Worm (Caenorhabditis elegans) whole organism, midembryonic: ENCODE data around the gene myrf-1.
"Not testable (repeated sequence)": the region's sequence is repeated elsewhere in the genome, so short reads cannot be mapped to it uniquely, and the experiment has no call there.

ENCODE experiments used
- T22C8.4 ChIP-seq: fragments of 200-800 bp; sonication (Bioruptor generic); IDR thresholded peaks from 2 replicates; pipeline ENCODE4 v1.3.6; 2022; ENCODE audit warnings: missing genetic modification characterization, missing compliant biosample characterization
- cog-1 ChIP-seq: sonication (generic microtip); optimal IDR thresholded peaks from 2 replicates; lab custom pipeline; 2016; ENCODE audit warnings: missing genetic modification characterization, missing compliant biosample characterization
- flt-1 ChIP-seq: fragments of 200-800 bp; sonication (Bioruptor generic); IDR thresholded peaks from 2 replicates; pipeline ENCODE4 v1.3.6; 2022; ENCODE audit warnings: missing genetic modification characterization, missing compliant biosample characterization
- klf-2 ChIP-seq: fragments of 200-800 bp; sonication (Bioruptor generic); conservative IDR thresholded peaks from 2 replicates; pipeline ENCODE4 v1.3.6; 2022; ENCODE audit warnings: missing genetic modification reagents, missing genetic modification characterization, missing compliant biosample characterization
- med-1 ChIP-seq: sonication (generic microtip); optimal IDR thresholded peaks from 2 replicates; lab custom pipeline; 2017; ENCODE audit warnings: missing genetic modification characterization, mild to moderate bottlenecking, missing compliant biosample characterization, antibody characterized with exemption, missing genetic modification reagents; ENCODE audit not compliant: insufficient read depth
- ref-1 ChIP-seq: fragments of 200-800 bp; sonication (Bioruptor generic); conservative IDR thresholded peaks from 2 replicates; pipeline ENCODE4 v1.3.6; 2022; ENCODE audit warnings: missing genetic modification reagents, missing genetic modification characterization, missing compliant biosample characterization
- tab-1 ChIP-seq: fragments of 200-800 bp; sonication (Bioruptor generic); IDR thresholded peaks from 2 replicates; pipeline ENCODE4 v1.3.6; 2022; ENCODE audit warnings: missing genetic modification characterization, missing compliant biosample characterization
- ztf-23 ChIP-seq: fragments of 200-800 bp; sonication (Bioruptor generic); IDR thresholded peaks from 2 replicates; pipeline ENCODE4 v1.3.6; 2022; ENCODE audit warnings: missing genetic modification reagents, missing genetic modification characterization, missing compliant biosample characterization
- ztf-29 ChIP-seq: fragments of 200-800 bp; sonication (Bioruptor generic); IDR thresholded peaks from 2 replicates; pipeline ENCODE4 v1.3.6; 2022; ENCODE audit warnings: missing genetic modification reagents, missing genetic modification characterization, missing compliant biosample characterization

myrf-1 gene

ce11 chrII:10494467-10494866, 7.9 kb downstream of the myrf-1 start, which contains the start of gene ZK666.14:
Gene ZK666.14, plus strand, starts transcription at chrII:10494767.
- TF ChIP-seq tab-1, result no peak
- no peak for TF ChIP-seq flt-1
- TF ChIP-seq T22C8.4, result no peak
- no peak for TF ChIP-seq klf-2 (GFP tag; lab: Robert Waterston, UW)
- TF ChIP-seq ztf-23 (GFP tag; lab: Robert Waterston, UW), result no peak
- TF ChIP-seq ztf-29 (GFP tag; lab: Robert Waterston, UW), result no peak

ce11 chrII:10493034-10493433, 9.3 kb downstream of the myrf-1 start, which contains the start of gene ZK666.8:
Gene ZK666.8, minus strand, starts transcription at chrII:10493134.
- not testable (repeated sequence) for TF ChIP-seq ztf-29 (GFP tag; lab: Robert Waterston, UW); flt-1; T22C8.4

- TF ChIP-seq ztf-29 (GFP tag; lab: Robert Waterston, UW) (no peak), flt-1 (no peak), ztf-23 (GFP tag; lab: Robert Waterston, UW) (no peak), ref-1 (GFP tag; lab: Robert Waterston, UW) (no peak), klf-2 (GFP tag; lab: Robert Waterston, UW) (no peak), med-1 (GFP tag; lab: Kevin White, UChicago) (no peak), T22C8.4 (no peak), tab-1 (no peak), cog-1 (tag; lab: Kevin White, UChicago) (no peak)
Measured at ce11 chrII:10490329-10490728, 12.0 kb downstream of the myrf-1 start, which contains the start of gene clec-61. Gene clec-61, minus strand, starts transcription at chrII:10490537.

ce11 chrII:10486738-10487137, 15.6 kb downstream of the myrf-1 start, which contains the start of gene ZK666.15:
Gene ZK666.15, plus strand, starts transcription at chrII:10487038.
- TF ChIP-seq flt-1 (no peak), med-1 (GFP tag; lab: Kevin White, UChicago) (no peak), ztf-29 (GFP tag; lab: Robert Waterston, UW) (no peak), ztf-23 (GFP tag; lab: Robert Waterston, UW) (no peak), tab-1 (no peak), T22C8.4 (no peak), ref-1 (GFP tag; lab: Robert Waterston, UW) (no peak), klf-2 (GFP tag; lab: Robert Waterston, UW) (no peak), cog-1 (tag; lab: Kevin White, UChicago) (no peak)

- TF ChIP-seq flt-1 (no peak), tab-1 (no peak), ztf-29 (GFP tag; lab: Robert Waterston, UW) (no peak), cog-1 (tag; lab: Kevin White, UChicago) (no peak), T22C8.4 (no peak), med-1 (GFP tag; lab: Kevin White, UChicago) (no peak), klf-2 (GFP tag; lab: Robert Waterston, UW) (no peak), ztf-23 (GFP tag; lab: Robert Waterston, UW) (no peak), ref-1 (GFP tag; lab: Robert Waterston, UW) (no peak)
Measured at ce11 chrII:10485640-10486039, 16.7 kb downstream of the myrf-1 start.

- TF ChIP-seq klf-2 (GFP tag; lab: Robert Waterston, UW) (no peak), T22C8.4 (no peak), flt-1 (no peak), med-1 (GFP tag; lab: Kevin White, UChicago) (no peak), ztf-23 (GFP tag; lab: Robert Waterston, UW) (no peak), cog-1 (tag; lab: Kevin White, UChicago) (no peak), tab-1 (no peak), ref-1 (GFP tag; lab: Robert Waterston, UW) (no peak), ztf-29 (GFP tag; lab: Robert Waterston, UW) (no peak)
Measured at ce11 chrII:10483860-10484259, 18.5 kb downstream of the myrf-1 start.

- TF ChIP-seq cog-1 (tag; lab: Kevin White, UChicago) (no peak), T22C8.4 (no peak), flt-1 (no peak), med-1 (GFP tag; lab: Kevin White, UChicago) (no peak), klf-2 (GFP tag; lab: Robert Waterston, UW) (no peak), ztf-23 (GFP tag; lab: Robert Waterston, UW) (no peak), ztf-29 (GFP tag; lab: Robert Waterston, UW) (no peak), tab-1 (no peak), ref-1 (GFP tag; lab: Robert Waterston, UW) (no peak)
Measured at ce11 chrII:10482899-10483298, 19.4 kb downstream of the myrf-1 start.

- TF ChIP-seq flt-1 (no peak), med-1 (GFP tag; lab: Kevin White, UChicago) (no peak), T22C8.4 (no peak)
Measured at ce11 chrII:10481824-10482556, 20.4 kb downstream of the myrf-1 start, which contains the start of the genes clec-60 and ZK666.11. Gene clec-60, minus strand, starts transcription at chrII:10481874. Gene ZK666.11, plus strand, starts transcription at chrII:10482522.

ce11 chrII:10480043-10480442, 22.3 kb downstream of the myrf-1 start:
- TF ChIP-seq ref-1 (GFP tag; lab: Robert Waterston, UW) (no peak), tab-1 (no peak), ztf-23 (GFP tag; lab: Robert Waterston, UW) (no peak), klf-2 (GFP tag; lab: Robert Waterston, UW) (no peak), med-1 (GFP tag; lab: Kevin White, UChicago) (no peak), ztf-29 (GFP tag; lab: Robert Waterston, UW) (no peak), cog-1 (tag; lab: Kevin White, UChicago) (no peak), flt-1 (no peak), T22C8.4 (no peak)

ce11 chrII:10479348-10479747, 23.0 kb downstream of the myrf-1 start, which contains the start of gene clec-59:
Gene clec-59, minus strand, starts transcription at chrII:10479448.
- TF ChIP-seq ref-1 (GFP tag; lab: Robert Waterston, UW) (no peak), tab-1 (no peak), flt-1 (no peak), T22C8.4 (no peak), ztf-23 (GFP tag; lab: Robert Waterston, UW) (no peak), med-1 (GFP tag; lab: Kevin White, UChicago) (no peak), ztf-29 (GFP tag; lab: Robert Waterston, UW) (no peak), cog-1 (tag; lab: Kevin White, UChicago) (no peak), klf-2 (GFP tag; lab: Robert Waterston, UW) (no peak)
